Worm (Caenorhabditis elegans): ENCODE data around the gene K02F6.8.

- TF ChIP-seq skn-1 (tag; optimal IDR thresholded peaks at IDR 0.05) (peak; percentile 17), lin-39 (tag; optimal IDR thresholded peaks at IDR 0.05) (no peak), hlh-17 (GFP tag; optimal IDR thresholded peaks at IDR 0.05; ENCODE audit: borderline replicate concordance) (no peak), fkh-10 (GFP tag; optimal IDR thresholded peaks at IDR 0.05) (no peak), unc-62 (GFP tag; optimal IDR thresholded peaks at IDR 0.05) (no peak), lin-15B (tag; optimal IDR thresholded peaks at IDR 0.05) (no peak)
Observed at ce11 chrII:2503703-2504430, 31.0 kb downstream of the K02F6.8 start.

All from whole organism, L1 larva.